Worm (Caenorhabditis elegans) whole organism, L4 larva: ENCODE measurements around the gene nhr-105.

Experiments used
- R02D3.7 ChIP-seq: fragments of 150-350 bp; sonication (generic microtip); optimal IDR thresholded peaks from 3 replicates; lab custom pipeline; 2014; ENCODE audit warnings: missing biosample characterization, missing genetic modification characterization
- Y5F2A.4 ChIP-seq: fragments of 200-800 bp; sonication (Bioruptor generic); optimal IDR thresholded peaks from 2 replicates; lab custom pipeline; 2018; ENCODE audit warnings: mild to moderate bottlenecking, missing genetic modification characterization, missing compliant biosample characterization
- ZK546.5 ChIP-seq, 2 experiments: sonication (generic microtip); optimal IDR thresholded peaks; 2 replicates each; lab custom pipeline; 2017; ENCODE audit warnings: missing biosample characterization in 2 of 2, missing genetic modification characterization in 2 of 2
- aha-1 ChIP-seq: fragments of 150-350 bp; peaks from one replicate; lab custom pipeline; 2014; ENCODE audit warnings: missing biosample characterization, missing genetic modification characterization
- ceh-62 ChIP-seq: sonication (generic microtip); optimal IDR thresholded peaks from 2 replicates; lab custom pipeline; 2017; ENCODE audit warnings: missing biosample characterization, missing genetic modification characterization
- ces-1 ChIP-seq: fragments of 150-350 bp; sonication (generic microtip); optimal IDR thresholded peaks from 4 replicates; lab custom pipeline; 2014; ENCODE audit warnings: missing biosample characterization, missing genetic modification reagents, missing genetic modification characterization
- cey-2 ChIP-seq: sonication (generic microtip); optimal IDR thresholded peaks from 3 replicates; lab custom pipeline; 2017; ENCODE audit warnings: missing genetic modification characterization, mild to moderate bottlenecking, missing compliant biosample characterization, antibody characterized with exemption, borderline replicate concordance; ENCODE audit not compliant: insufficient read depth
- daf-16 ChIP-seq, 3 experiments: sonication (generic microtip); optimal IDR thresholded peaks; 2 replicates each; lab custom pipeline; 2016 to 2017; ENCODE audit warnings: missing genetic modification characterization in 3 of 3, missing genetic modification reagents in 3 of 3, mild to moderate bottlenecking in 2 of 3, missing compliant biosample characterization in 2 of 3, missing biosample characterization in 1 of 3, moderate library complexity in 1 of 3
- daf-8 ChIP-seq: fragments of 200-800 bp; sonication (Bioruptor generic); IDR thresholded peaks from 2 replicates; pipeline ENCODE4 v1.3.6; 2022; ENCODE audit warnings: missing genetic modification characterization, missing compliant biosample characterization
- dmd-6 ChIP-seq: fragments of 200-800 bp; sonication (Bioruptor generic); IDR thresholded peaks from 2 replicates; pipeline ENCODE4 v1.3.6; 2022; ENCODE audit warnings: missing genetic modification reagents, missing genetic modification characterization, missing compliant biosample characterization
- dmd-8 ChIP-seq: fragments of 200-800 bp; sonication (Bioruptor generic); IDR thresholded peaks from 2 replicates; pipeline ENCODE4 v1.3.6; 2022; ENCODE audit warnings: missing genetic modification characterization, missing compliant biosample characterization
- duxl-1 ChIP-seq: sonication (generic microtip); optimal IDR thresholded peaks from 2 replicates; lab custom pipeline; 2016; ENCODE audit warnings: mild to moderate bottlenecking, missing genetic modification characterization, moderate library complexity, missing compliant biosample characterization; ENCODE audit not compliant: poor library complexity
- egl-43 ChIP-seq: fragments of 200-800 bp; sonication (Bioruptor generic); IDR thresholded peaks from 2 replicates; pipeline ENCODE4 v1.3.6; 2022; ENCODE audit warnings: missing genetic modification reagents, missing genetic modification characterization, missing compliant biosample characterization
- fkh-10 ChIP-seq: fragments of 150-350 bp; optimal IDR thresholded peaks from 2 replicates; lab custom pipeline; 2014; ENCODE audit warnings: missing biosample characterization, missing genetic modification reagents, missing genetic modification characterization
- fos-1 ChIP-seq: fragments of 150-350 bp; optimal IDR thresholded peaks from 2 replicates; lab custom pipeline; 2014; ENCODE audit warnings: missing biosample characterization, missing genetic modification characterization
- gei-8 ChIP-seq: fragments of 200-800 bp; sonication (Bioruptor generic); optimal IDR thresholded peaks from 2 replicates; lab custom pipeline; 2018; ENCODE audit warnings: mild to moderate bottlenecking, missing genetic modification characterization, missing compliant biosample characterization
- hlh-30 ChIP-seq: sonication (generic microtip); optimal IDR thresholded peaks from 2 replicates; lab custom pipeline; 2017; ENCODE audit warnings: antibody characterized with exemption, mild to moderate bottlenecking, missing genetic modification characterization, missing compliant biosample characterization; ENCODE audit not compliant: insufficient read depth
- lin-29 ChIP-seq: fragments of 200-800 bp; sonication (Bioruptor generic); IDR thresholded peaks from 2 replicates; pipeline ENCODE4 v1.3.6; 2022; ENCODE audit warnings: missing genetic modification reagents, missing genetic modification characterization, missing compliant biosample characterization
- lin-38 ChIP-seq: fragments of 200-800 bp; sonication (Bioruptor generic); IDR thresholded peaks from 2 replicates; pipeline ENCODE4 v1.3.6; 2022; ENCODE audit warnings: missing genetic modification reagents, missing genetic modification characterization, missing compliant biosample characterization
- madf-5 ChIP-seq, 2 experiments: fragments of 200-800 bp; sonication (Bioruptor generic); IDR thresholded peaks; 2 replicates each; pipeline ENCODE4 v1.3.6; 2022; ENCODE audit warnings: missing compliant biosample characterization in 2 of 2, missing genetic modification characterization in 2 of 2
- madf-9 ChIP-seq: fragments of 200-800 bp; sonication (Bioruptor generic); conservative IDR thresholded peaks from 2 replicates; pipeline ENCODE4 v1.3.6; 2022; ENCODE audit warnings: missing genetic modification reagents, missing genetic modification characterization, missing compliant biosample characterization
- mdl-1 ChIP-seq, 2 experiments: fragments of 150-350 bp in 1 of 2; sonication (generic microtip) in 1 of 2; optimal IDR thresholded peaks; 2 replicates each; lab custom pipeline; 2014 to 2017; ENCODE audit warnings: missing biosample characterization in 2 of 2, missing genetic modification characterization in 2 of 2
- mdt-29 ChIP-seq: fragments of 200-800 bp; sonication (Bioruptor generic); IDR thresholded peaks from 2 replicates; pipeline ENCODE4 v1.3.6; 2022; ENCODE audit warnings: missing genetic modification reagents, missing genetic modification characterization, missing compliant biosample characterization
- mep-1 ChIP-seq: fragments of 150-350 bp; sonication (generic microtip); optimal IDR thresholded peaks from 3 replicates; lab custom pipeline; 2014; ENCODE audit warnings: missing biosample characterization, missing genetic modification characterization
- mes-2 ChIP-seq: sonication (generic microtip); optimal IDR thresholded peaks from 2 replicates; lab custom pipeline; 2016; ENCODE audit warnings: missing genotype, mild to moderate bottlenecking, missing genetic modification characterization, missing compliant biosample characterization; ENCODE audit not compliant: poor library complexity, severe bottlenecking
- mxl-3 ChIP-seq: fragments of 200-800 bp; sonication (Bioruptor generic); optimal IDR thresholded peaks from 2 replicates; lab custom pipeline; 2018; ENCODE audit warnings: mild to moderate bottlenecking, missing genetic modification characterization, missing compliant biosample characterization
- nhr-10 ChIP-seq: fragments of 150-350 bp; optimal IDR thresholded peaks from 2 replicates; lab custom pipeline; 2014; ENCODE audit warnings: missing biosample characterization, missing genetic modification characterization
- nhr-111 ChIP-seq: fragments of 200-800 bp; sonication (Bioruptor generic); optimal IDR thresholded peaks from 2 replicates; lab custom pipeline; 2018; ENCODE audit warnings: mild to moderate bottlenecking, missing genetic modification characterization, missing compliant biosample characterization
- nhr-28 ChIP-seq: fragments of 150-350 bp; optimal IDR thresholded peaks from 2 replicates; lab custom pipeline; 2014; ENCODE audit warnings: missing biosample characterization, missing genetic modification characterization
- nhr-76 ChIP-seq: fragments of 150-350 bp; optimal IDR thresholded peaks from 2 replicates; lab custom pipeline; 2014; ENCODE audit warnings: missing biosample characterization, missing genetic modification characterization
- rbr-2 ChIP-seq: sonication (generic microtip); optimal IDR thresholded peaks from 2 replicates; lab custom pipeline; 2016; ENCODE audit warnings: missing genotype, missing genetic modification characterization, missing compliant biosample characterization
- set-16 ChIP-seq: fragments of 200-800 bp; sonication (Bioruptor generic); IDR thresholded peaks from 2 replicates; pipeline ENCODE4 v1.3.6; 2022; ENCODE audit warnings: missing genetic modification reagents, missing genetic modification characterization, missing compliant biosample characterization
- unc-39 ChIP-seq: sonication (generic microtip); optimal IDR thresholded peaks from 2 replicates; lab custom pipeline; 2017; ENCODE audit warnings: missing biosample characterization, missing genetic modification characterization
- unc-62 ChIP-seq, 3 experiments: fragments of 150-350 bp in 1 of 3; sonication (generic microtip); optimal IDR thresholded peaks in 2 of 3; peaks in 1 of 3; 1 replicate in 1 of 3; 2 replicates in 2 of 3; lab custom pipeline; 2014 to 2017; ENCODE audit warnings: missing biosample characterization in 3 of 3, missing genetic modification characterization in 3 of 3, missing genetic modification reagents in 3 of 3, missing genotype in 1 of 3
- zfp-2 ChIP-seq: sonication (generic microtip); optimal IDR thresholded peaks from 2 replicates; lab custom pipeline; 2016; ENCODE audit warnings: mild to moderate bottlenecking, missing genetic modification characterization, missing compliant biosample characterization
- zip-11 ChIP-seq: fragments of 200-800 bp; sonication (Bioruptor generic); IDR thresholded peaks from 2 replicates; pipeline ENCODE4 v1.3.6; 2022; ENCODE audit warnings: missing genetic modification characterization, missing compliant biosample characterization
- zip-2 ChIP-seq: fragments of 150-350 bp; optimal IDR thresholded peaks from 2 replicates; lab custom pipeline; 2014; ENCODE audit warnings: missing biosample characterization, missing genetic modification characterization

Gene nhr-105

ce11 chrIV:7016502-7016901 lies 33.5 kb upstream of the nhr-105 start (continued):
- TF ChIP-seq R02D3.7 (tag; lab: Kevin White, UChicago): no peak
- TF ChIP-seq unc-62 (GFP tag; optimal IDR thresholded peaks at IDR 0.05 in 1 of 2; lab: Kevin White, UChicago): no peak
- TF ChIP-seq unc-62 (tag; optimal IDR thresholded peaks at IDR 0.05; lab: Kevin White, UChicago): no peak
- TF ChIP-seq aha-1 (tag; lab: Kevin White, UChicago): peak; percentile 91
- TF ChIP-seq ZK546.5 (tag; optimal IDR thresholded peaks at IDR 0.05; lab: Kevin White, UChicago): no peak
- TF ChIP-seq egl-43 (GFP tag; lab: Robert Waterston, UW): no peak
- 0 out of 2 replicates have a peak, but pooled peaks have one; percentile 14 for TF ChIP-seq lin-38 (GFP tag; lab: Robert Waterston, UW)
- no peak for TF ChIP-seq lin-29 (GFP tag; lab: Robert Waterston, UW)
- TF ChIP-seq dmd-8 (GFP tag; lab: Robert Waterston, UW): no peak
- TF ChIP-seq mep-1 (tag; lab: Kevin White, UChicago): peak; percentile 71
- no peak for TF ChIP-seq mdt-29 (GFP tag; lab: Robert Waterston, UW)
- peak; percentile 85 for TF ChIP-seq hlh-30 (tag; lab: Kevin White, UChicago)
- TF ChIP-seq fos-1: no peak
- TF ChIP-seq nhr-111: no peak
- no peak for TF ChIP-seq zfp-2 (tag; lab: Kevin White, UChicago)
- TF ChIP-seq nhr-28 (tag; lab: Kevin White, UChicago): peak; percentile 46
- TF ChIP-seq rbr-2 (tag; lab: Kevin White, UChicago): peak; percentile 30
- no peak for TF ChIP-seq daf-16 (GFP tag; optimal IDR thresholded peaks at IDR 0.05; lab: Kevin White, UChicago)
- peak; percentile 50 for TF ChIP-seq daf-16 (tag; optimal IDR thresholded peaks at IDR 0.05; lab: Kevin White, UChicago)
- TF ChIP-seq unc-39 (tag; lab: Kevin White, UChicago): no peak
- no peak for TF ChIP-seq gei-8

- TF ChIP-seq cey-2 (tag; lab: Kevin White, UChicago) (no peak), ceh-62 (tag; lab: Kevin White, UChicago) (no peak), zip-2 (tag; lab: Kevin White, UChicago) (no peak), duxl-1 (no peak), Y5F2A.4 (GFP tag; lab: Kevin White, UChicago) (no peak), zip-11 (GFP tag; lab: Robert Waterston, UW) (no peak), daf-8 (GFP tag; lab: Robert Waterston, UW) (no peak), set-16 (GFP tag; lab: Robert Waterston, UW) (no peak), mxl-3 (no peak), nhr-76 (no peak), lin-38 (GFP tag; lab: Robert Waterston, UW) (no peak), hlh-30 (tag; lab: Kevin White, UChicago) (no peak)
These were observed 32.8 kb upstream of the nhr-105 start, which contains the start of gene gldi-4 for ce11 chrIV:7017123-7017674. Gene gldi-4 (plus strand): TSS chrIV:7017624.

ce11 chrIV:7018623-7019022 lies 31.3 kb upstream of the nhr-105 start:
- TF ChIP-seq madf-5 (GFP tag; IDR thresholded peaks at IDR 0.05; lab: Robert Waterston, UW) (no peak), dmd-6 (GFP tag; lab: Robert Waterston, UW) (no peak), ces-1 (peak; percentile 38), mes-2 (no peak), fkh-10 (GFP tag; lab: Kevin White, UChicago) (peak; percentile 67), zip-2 (tag; lab: Kevin White, UChicago) (no peak), zip-11 (GFP tag; lab: Robert Waterston, UW) (no peak), lin-38 (GFP tag; lab: Robert Waterston, UW) (no peak), nhr-10 (no peak), mdl-1 (tag; optimal IDR thresholded peaks at IDR 0.05; lab: Kevin White, UChicago) (no peak), madf-9 (no peak)
